Worm (Caenorhabditis elegans) whole organism, midembryonic: ENCODE measurements around the gene K08D10.13.
"Not testable (repeated sequence)": the region's sequence is repeated elsewhere in the genome, so short reads cannot be mapped to it uniquely, and the experiment has no call there.

Source experiments
- T22C8.4 ChIP-seq: fragments of 200-800 bp; sonication (Bioruptor generic); IDR thresholded peaks from 2 replicates; pipeline ENCODE4 v1.3.6; 2022; ENCODE audit warnings: missing genetic modification characterization, missing compliant biosample characterization
- cog-1 ChIP-seq: sonication (generic microtip); optimal IDR thresholded peaks from 2 replicates; lab custom pipeline; 2016; ENCODE audit warnings: missing genetic modification characterization, missing compliant biosample characterization
- flt-1 ChIP-seq: fragments of 200-800 bp; sonication (Bioruptor generic); IDR thresholded peaks from 2 replicates; pipeline ENCODE4 v1.3.6; 2022; ENCODE audit warnings: missing genetic modification characterization, missing compliant biosample characterization
- klf-2 ChIP-seq: fragments of 200-800 bp; sonication (Bioruptor generic); conservative IDR thresholded peaks from 2 replicates; pipeline ENCODE4 v1.3.6; 2022; ENCODE audit warnings: missing genetic modification reagents, missing genetic modification characterization, missing compliant biosample characterization
- med-1 ChIP-seq: sonication (generic microtip); optimal IDR thresholded peaks from 2 replicates; lab custom pipeline; 2017; ENCODE audit warnings: missing genetic modification characterization, mild to moderate bottlenecking, missing compliant biosample characterization, antibody characterized with exemption, missing genetic modification reagents; ENCODE audit not compliant: insufficient read depth
- ref-1 ChIP-seq: fragments of 200-800 bp; sonication (Bioruptor generic); conservative IDR thresholded peaks from 2 replicates; pipeline ENCODE4 v1.3.6; 2022; ENCODE audit warnings: missing genetic modification reagents, missing genetic modification characterization, missing compliant biosample characterization
- tab-1 ChIP-seq: fragments of 200-800 bp; sonication (Bioruptor generic); IDR thresholded peaks from 2 replicates; pipeline ENCODE4 v1.3.6; 2022; ENCODE audit warnings: missing genetic modification characterization, missing compliant biosample characterization
- ztf-23 ChIP-seq: fragments of 200-800 bp; sonication (Bioruptor generic); IDR thresholded peaks from 2 replicates; pipeline ENCODE4 v1.3.6; 2022; ENCODE audit warnings: missing genetic modification reagents, missing genetic modification characterization, missing compliant biosample characterization
- ztf-29 ChIP-seq: fragments of 200-800 bp; sonication (Bioruptor generic); IDR thresholded peaks from 2 replicates; pipeline ENCODE4 v1.3.6; 2022; ENCODE audit warnings: missing genetic modification reagents, missing genetic modification characterization, missing compliant biosample characterization

The K08D10.13 gene

ce11 chrIV:4207088-4207487 lies 35.7 kb upstream of the K08D10.13 start, which contains the start of gene osgn-1:
osgn-1 (plus strand) TSS chrIV:4207388.
- TF ChIP-seq ztf-23 (GFP tag; lab: Robert Waterston, UW) (no peak), ref-1 (GFP tag; lab: Robert Waterston, UW) (no peak), flt-1 (GFP tag; lab: Robert Waterston, UW) (no peak), klf-2 (GFP tag; lab: Robert Waterston, UW) (no peak), ztf-29 (GFP tag; lab: Robert Waterston, UW) (no peak), med-1 (GFP tag; lab: Kevin White, UChicago) (no peak)

- TF ChIP-seq klf-2 (GFP tag; lab: Robert Waterston, UW) (no peak), T22C8.4 (GFP tag; lab: Robert Waterston, UW) (no peak), ztf-23 (GFP tag; lab: Robert Waterston, UW) (no peak), ztf-29 (GFP tag; lab: Robert Waterston, UW) (no peak), tab-1 (no peak)
These were observed 32.9 kb upstream of the K08D10.13 start, which contains the start of gene pax-2 for ce11 chrIV:4204275-4204674. pax-2 (minus strand) TSS chrIV:4204375.

- not testable (repeated sequence) for TF ChIP-seq cog-1 (tag; lab: Kevin White, UChicago); flt-1 (GFP tag; lab: Robert Waterston, UW); ztf-23 (GFP tag; lab: Robert Waterston, UW)
These were observed 25.8 kb upstream of the K08D10.13 start, which contains the start of gene cyp-25A6 for ce11 chrIV:4197167-4197566. cyp-25A6 (plus strand) TSS chrIV:4197467.

ce11 chrIV:4196729-4197128 lies 25.3 kb upstream of the K08D10.13 start, which contains the start of gene K06B9.6:
K06B9.6 (minus strand) TSS chrIV:4196829.
- TF ChIP-seq ref-1, T22C8.4, ztf-23 (GFP tag; lab: Robert Waterston, UW): not testable (repeated sequence)

ce11 chrIV:4186099-4186498 lies 14.7 kb upstream of the K08D10.13 start, which contains the start of gene K08D10.11:
K08D10.11 (minus strand) TSS chrIV:4186199.
- TF ChIP-seq T22C8.4 (GFP tag; lab: Robert Waterston, UW); tab-1; med-1 (GFP tag; lab: Kevin White, UChicago): not testable (repeated sequence)

ce11 chrIV:4184767-4185166 lies 13.4 kb upstream of the K08D10.13 start:
- TF ChIP-seq flt-1 (GFP tag; lab: Robert Waterston, UW) (peak; percentile 51; the same call in 1 of the 2 replicates), ztf-23 (GFP tag; lab: Robert Waterston, UW) (peak; percentile 78)

- TF ChIP-seq ztf-23 (GFP tag; lab: Robert Waterston, UW), result 0 out of 2 replicates have a peak, but pooled peaks have one; percentile 39
These were observed 8.7 kb upstream of the K08D10.13 start for ce11 chrIV:4180032-4180431.

ce11 chrIV:4178424-4178823 lies 7.0 kb upstream of the K08D10.13 start, which contains the start of gene tsen-34:
tsen-34 (plus strand) TSS chrIV:4178457.
- TF ChIP-seq ref-1 (GFP tag; lab: Robert Waterston, UW) (no peak), flt-1 (GFP tag; lab: Robert Waterston, UW) (no peak), ztf-29 (GFP tag; lab: Robert Waterston, UW) (no peak), klf-2 (GFP tag; lab: Robert Waterston, UW) (no peak), ztf-23 (GFP tag; lab: Robert Waterston, UW) (no peak), med-1 (GFP tag; lab: Kevin White, UChicago) (no peak), T22C8.4 (GFP tag; lab: Robert Waterston, UW) (no peak), cog-1 (tag; lab: Kevin White, UChicago) (no peak), tab-1 (no peak)

ce11 chrIV:4177560-4177959 lies 6.2 kb upstream of the K08D10.13 start:
- no peak for TF ChIP-seq tab-1
- no peak for TF ChIP-seq ref-1 (GFP tag; lab: Robert Waterston, UW)
- TF ChIP-seq cog-1 (tag; lab: Kevin White, UChicago), result no peak
- no peak for TF ChIP-seq med-1 (GFP tag; lab: Kevin White, UChicago)
- no peak for TF ChIP-seq T22C8.4 (GFP tag; lab: Robert Waterston, UW)
- TF ChIP-seq ztf-23 (GFP tag; lab: Robert Waterston, UW), result no peak
- TF ChIP-seq klf-2 (GFP tag; lab: Robert Waterston, UW), result no peak
- TF ChIP-seq ztf-29 (GFP tag; lab: Robert Waterston, UW), result no peak
- no peak for TF ChIP-seq flt-1 (GFP tag; lab: Robert Waterston, UW)

ce11 chrIV:4176659-4177058 lies 5.3 kb upstream of the K08D10.13 start:
- no peak for TF ChIP-seq T22C8.4 (GFP tag; lab: Robert Waterston, UW)
- TF ChIP-seq flt-1 (GFP tag; lab: Robert Waterston, UW), result no peak
- TF ChIP-seq ref-1 (GFP tag; lab: Robert Waterston, UW), result no peak
- TF ChIP-seq med-1 (GFP tag; lab: Kevin White, UChicago), result no peak
- no peak for TF ChIP-seq tab-1
- no peak for TF ChIP-seq klf-2 (GFP tag; lab: Robert Waterston, UW)
- no peak for TF ChIP-seq ztf-29 (GFP tag; lab: Robert Waterston, UW)
- no peak for TF ChIP-seq ztf-23 (GFP tag; lab: Robert Waterston, UW)
- TF ChIP-seq cog-1 (tag; lab: Kevin White, UChicago), result no peak
